Worm (Caenorhabditis elegans) whole organism, L3 larva: ENCODE measurements around the gene T16G1.4.

ENCODE experiments used
- aly-2 ChIP-seq: fragments of 150-350 bp; optimal IDR thresholded peaks from 2 replicates; lab custom pipeline; 2014; ENCODE audit warnings: missing biosample characterization, missing genetic modification characterization
- ama-1 ChIP-seq: fragments of 150-350 bp; optimal IDR thresholded peaks from 2 replicates; lab custom pipeline; 2018
- ceh-16 ChIP-seq: sonication (generic microtip); optimal IDR thresholded peaks from 2 replicates; lab custom pipeline; 2017; ENCODE audit warnings: missing biosample characterization, missing genetic modification characterization
- ceh-28 ChIP-seq: fragments of 150-350 bp; optimal IDR thresholded peaks from 2 replicates; lab custom pipeline; 2014; ENCODE audit warnings: missing biosample characterization, missing genetic modification reagents, missing genetic modification characterization
- ceh-9 ChIP-seq: sonication (generic microtip); optimal IDR thresholded peaks from 2 replicates; lab custom pipeline; 2018; ENCODE audit warnings: missing biosample characterization, missing genetic modification characterization
- daf-12 ChIP-seq: fragments of 150-350 bp; optimal IDR thresholded peaks from 2 replicates; lab custom pipeline; 2014; ENCODE audit warnings: missing biosample characterization, missing genetic modification reagents, missing genetic modification characterization
- egl-27 ChIP-seq: sonication (generic microtip); optimal IDR thresholded peaks from 4 replicates; lab custom pipeline; 2017; ENCODE audit warnings: missing biosample characterization, missing genetic modification reagents, missing genetic modification characterization
- egl-5 ChIP-seq: fragments of 150-350 bp; optimal IDR thresholded peaks from 2 replicates; lab custom pipeline; 2017; ENCODE audit warnings: missing biosample characterization, missing genetic modification reagents, missing genetic modification characterization, inconsistent platforms
- elt-1 ChIP-seq: fragments of 150-350 bp; optimal IDR thresholded peaks from 2 replicates; lab custom pipeline; 2014; ENCODE audit warnings: missing biosample characterization, missing genetic modification characterization
- elt-2 ChIP-seq: sonication (generic microtip); optimal IDR thresholded peaks from 2 replicates; lab custom pipeline; 2016; ENCODE audit warnings: missing genetic modification reagents, mild to moderate bottlenecking, missing genetic modification characterization, missing compliant biosample characterization
- elt-3 ChIP-seq, 3 experiments: fragments of 150-350 bp in 1 of 3; sonication (generic microtip) in 2 of 3; optimal IDR thresholded peaks; 2 replicates in 2 of 3; 4 replicates in 1 of 3; lab custom pipeline; 2014 to 2017; ENCODE audit warnings: missing biosample characterization in 3 of 3, missing genetic modification characterization in 3 of 3
- eor-1 ChIP-seq, 2 experiments: fragments of 150-350 bp; optimal IDR thresholded peaks; 2 replicates each; lab custom pipeline; 2014 to 2018; ENCODE audit warnings: missing biosample characterization in 2 of 2, missing genetic modification characterization in 2 of 2
- fkh-10 ChIP-seq: sonication (generic microtip); optimal IDR thresholded peaks from 2 replicates; lab custom pipeline; 2017; ENCODE audit warnings: missing biosample characterization, missing genetic modification reagents, missing genetic modification characterization
- fkh-2 ChIP-seq: fragments of 150-350 bp; optimal IDR thresholded peaks from 2 replicates; lab custom pipeline; 2014; ENCODE audit warnings: missing biosample characterization, missing genetic modification reagents, missing genetic modification characterization
- lin-39 ChIP-seq: fragments of 150-350 bp; optimal IDR thresholded peaks from 2 replicates; lab custom pipeline; 2018; ENCODE audit warnings: missing biosample characterization, missing genetic modification reagents, missing genetic modification characterization
- mdl-1 ChIP-seq: fragments of 150-350 bp; optimal IDR thresholded peaks from 2 replicates; lab custom pipeline; 2014; ENCODE audit warnings: missing biosample characterization, missing genetic modification characterization
- mml-1 ChIP-seq: fragments of 150-350 bp; sonication (generic microtip); optimal IDR thresholded peaks from 3 replicates; lab custom pipeline; 2014; ENCODE audit warnings: missing biosample characterization, missing genetic modification characterization
- nfya-1 ChIP-seq: sonication (generic microtip); optimal IDR thresholded peaks from 2 replicates; lab custom pipeline; 2017; ENCODE audit warnings: missing genetic modification characterization, mild to moderate bottlenecking, missing compliant biosample characterization, antibody characterized with exemption, moderate library complexity; ENCODE audit not compliant: insufficient read depth
- nhr-12 ChIP-seq: fragments of 150-350 bp; optimal IDR thresholded peaks from 2 replicates; lab custom pipeline; 2014; ENCODE audit warnings: missing biosample characterization, missing genetic modification characterization
- nhr-23 ChIP-seq: fragments of 150-350 bp; optimal IDR thresholded peaks from 2 replicates; lab custom pipeline; 2014; ENCODE audit warnings: missing biosample characterization, missing genetic modification reagents, missing genetic modification characterization
- nhr-237 ChIP-seq: fragments of 150-350 bp; optimal IDR thresholded peaks from 2 replicates; lab custom pipeline; 2014; ENCODE audit warnings: missing biosample characterization, missing genetic modification characterization
- nhr-28 ChIP-seq: fragments of 150-350 bp; optimal IDR thresholded peaks from 2 replicates; lab custom pipeline; 2014; ENCODE audit warnings: missing biosample characterization, missing genetic modification characterization
- nhr-43 ChIP-seq: sonication (generic microtip); optimal IDR thresholded peaks from 2 replicates; lab custom pipeline; 2016; ENCODE audit warnings: mild to moderate bottlenecking, missing genetic modification characterization, missing compliant biosample characterization; ENCODE audit not compliant: poor library complexity, severe bottlenecking
- nhr-67 ChIP-seq: fragments of 150-350 bp; optimal IDR thresholded peaks from 2 replicates; lab custom pipeline; 2014; ENCODE audit warnings: missing biosample characterization, missing genetic modification characterization
- pqm-1 ChIP-seq: fragments of 150-350 bp; optimal IDR thresholded peaks from 2 replicates; lab custom pipeline; 2017; ENCODE audit warnings: missing biosample characterization, missing genetic modification characterization, inconsistent platforms
- sea-2 ChIP-seq: fragments of 150-350 bp; sonication (generic microtip); optimal IDR thresholded peaks from 4 replicates; lab custom pipeline; 2014; ENCODE audit warnings: missing biosample characterization, missing genetic modification reagents, missing genetic modification characterization
- snpc-4 ChIP-seq: fragments of 150-350 bp; optimal IDR thresholded peaks from 2 replicates; lab custom pipeline; 2014; ENCODE audit warnings: missing biosample characterization, missing genetic modification characterization
- tbx-2 ChIP-seq: sonication (generic microtip); optimal IDR thresholded peaks from 2 replicates; lab custom pipeline; 2016; ENCODE audit warnings: mild to moderate bottlenecking, missing genetic modification characterization, missing compliant biosample characterization
- unc-39 ChIP-seq: sonication (generic microtip); optimal IDR thresholded peaks from 4 replicates; lab custom pipeline; 2017; ENCODE audit warnings: missing biosample characterization, missing genetic modification characterization
- unc-62 ChIP-seq: fragments of 150-350 bp; sonication (generic microtip); optimal IDR thresholded peaks from 4 replicates; lab custom pipeline; 2014; ENCODE audit warnings: missing biosample characterization, missing genetic modification reagents, missing genetic modification characterization
- zag-1 ChIP-seq: fragments of 150-350 bp; optimal IDR thresholded peaks from 2 replicates; lab custom pipeline; 2014; ENCODE audit warnings: missing biosample characterization, missing genetic modification characterization

The T16G1.4 gene

DNA sequence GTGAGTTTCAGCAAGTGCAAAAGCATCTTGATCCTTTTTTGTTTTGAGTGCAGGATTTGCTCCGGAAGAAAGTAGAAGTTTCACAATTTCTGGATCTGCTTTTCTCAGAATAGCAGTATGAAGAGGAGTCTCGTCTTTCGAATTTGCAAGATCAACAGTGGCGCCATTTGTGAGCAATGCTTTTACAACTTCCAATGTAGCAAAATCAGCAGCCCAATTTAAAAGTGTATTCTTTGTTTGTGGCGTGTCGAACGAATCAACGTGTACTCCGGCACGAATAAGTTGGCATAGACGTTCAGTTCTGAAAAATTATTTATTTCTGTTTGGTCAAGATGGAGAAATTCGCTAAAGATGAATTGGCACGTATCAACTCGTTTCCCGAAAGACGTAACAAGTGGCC, 8.0 kb upstream of the T16G1.4 start, which contains the start of gene T16G1.13:
Gene T16G1.13 (plus strand): TSS at position 301 of the 400 bp plus-strand sequence.
- TF ChIP-seq tbx-2 (tag; lab: Kevin White, UChicago) (no peak), elt-3 (tag; optimal IDR thresholded peaks at IDR 0.05; lab: Kevin White, UChicago) (no peak), egl-5 (no peak), fkh-2 (tag; lab: Kevin White, UChicago) (no peak), ama-1 (lab: Kevin White, UChicago) (no peak), nhr-28 (tag; lab: Kevin White, UChicago) (no peak), eor-1 (tag; optimal IDR thresholded peaks at IDR 0.05; lab: Kevin White, UChicago) (no peak), ceh-28 (tag; lab: Kevin White, UChicago) (no peak), fkh-10 (GFP tag; lab: Kevin White, UChicago) (no peak), pqm-1 (tag; lab: Kevin White, UChicago) (no peak), elt-1 (no peak), ceh-16 (tag; lab: Kevin White, UChicago) (no peak), nhr-23 (no peak), unc-62 (GFP tag; lab: Kevin White, UChicago) (no peak)

DNA sequence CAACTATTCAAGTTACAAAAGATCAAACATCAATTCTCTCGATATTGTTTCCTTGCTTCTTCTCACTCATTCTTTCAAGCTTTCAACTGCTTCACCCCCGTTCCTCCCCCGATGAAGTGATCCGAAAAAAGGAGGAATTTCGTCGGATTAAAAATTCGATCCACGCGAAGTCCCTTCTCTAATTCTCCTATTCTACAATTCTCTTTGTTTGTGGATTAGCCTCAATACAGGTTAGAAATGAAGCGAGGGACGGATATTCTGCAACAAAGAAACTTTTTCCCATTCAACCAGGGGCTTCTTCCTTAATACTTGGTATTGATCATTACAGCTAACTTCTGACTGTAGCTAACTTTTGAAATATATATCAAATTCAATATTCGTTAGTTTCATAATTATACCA, 3.1 kb upstream of the T16G1.4 start, which contains the start of gene grl-2:
Gene grl-2 (plus strand): TSS at position 301 of the 400 bp plus-strand sequence.
- TF ChIP-seq elt-1 (no peak), elt-3 (tag; optimal IDR thresholded peaks at IDR 0.05; lab: Kevin White, UChicago) (no peak), nhr-12 (no peak), lin-39 (tag; lab: Kevin White, UChicago) (no peak), nhr-43 (tag; lab: Kevin White, UChicago) (no peak), mml-1 (tag; lab: Kevin White, UChicago) (no peak), egl-5 (no peak), mdl-1 (no peak), nhr-237 (no peak), ceh-28 (tag; lab: Kevin White, UChicago) (no peak), fkh-2 (tag; lab: Kevin White, UChicago) (no peak), nhr-67 (no peak), zag-1 (tag; lab: Kevin White, UChicago) (no peak), sea-2 (GFP tag; lab: Kevin White, UChicago) (no peak), snpc-4 (no peak), elt-2 (tag; lab: Kevin White, UChicago) (no peak)

DNA sequence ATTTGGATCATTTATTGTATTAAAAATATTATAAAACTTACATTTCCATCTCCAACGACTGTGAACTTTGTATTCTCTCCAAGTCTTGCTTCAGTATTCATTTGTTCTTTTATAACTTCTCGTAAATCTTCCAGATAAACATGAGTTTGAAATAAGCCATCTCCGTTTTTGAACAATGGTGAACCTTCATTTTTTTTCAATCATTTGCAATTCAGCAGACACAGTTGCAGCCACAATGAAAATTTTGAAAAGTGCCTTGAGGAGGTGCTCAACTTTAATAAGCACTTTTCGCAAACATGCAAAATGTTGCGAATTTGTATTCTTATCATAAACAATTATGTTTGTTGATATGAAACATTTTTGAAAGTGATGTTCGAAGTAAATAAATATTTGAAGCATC, 2.6 kb upstream of the T16G1.4 start, which contains the start of gene T16G1.3:
Gene T16G1.3 (minus strand): TSS at position 101 of the 400 bp plus-strand sequence.
- TF ChIP-seq sea-2 (GFP tag; lab: Kevin White, UChicago), result no peak
- TF ChIP-seq unc-39 (tag; lab: Kevin White, UChicago), result no peak
- TF ChIP-seq egl-27 (tag; lab: Kevin White, UChicago), result no peak
- no peak for TF ChIP-seq mdl-1
- TF ChIP-seq egl-5, result no peak
- no peak for TF ChIP-seq zag-1 (tag; lab: Kevin White, UChicago)
- no peak for TF ChIP-seq snpc-4

DNA sequence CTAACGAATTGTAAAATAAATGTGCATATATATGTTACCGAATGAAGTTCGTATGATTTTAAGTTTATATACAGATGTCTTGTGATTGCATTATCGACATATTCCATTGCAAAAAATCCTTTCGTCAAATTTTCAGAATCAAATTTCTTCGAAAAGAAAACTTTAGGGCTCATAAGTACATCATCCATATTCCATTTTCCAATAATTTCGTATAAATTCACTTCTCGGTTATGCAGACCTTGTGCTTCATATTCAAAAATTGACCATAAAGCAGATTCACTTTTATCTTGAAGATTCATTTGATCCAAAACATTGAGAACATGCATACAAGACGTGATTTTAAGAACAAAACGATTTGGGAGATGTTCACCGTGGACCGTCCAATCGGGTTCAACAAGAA, 1.8 kb upstream of the T16G1.4 start:
- no peak for TF ChIP-seq nhr-23
- no peak for TF ChIP-seq lin-39 (tag; lab: Kevin White, UChicago)
- no peak for TF ChIP-seq ama-1 (lab: Kevin White, UChicago)
- TF ChIP-seq nhr-43 (tag; lab: Kevin White, UChicago), result no peak
- TF ChIP-seq mdl-1, result no peak
- no peak for TF ChIP-seq aly-2
- TF ChIP-seq ceh-9 (tag; lab: Kevin White, UChicago), result no peak

DNA sequence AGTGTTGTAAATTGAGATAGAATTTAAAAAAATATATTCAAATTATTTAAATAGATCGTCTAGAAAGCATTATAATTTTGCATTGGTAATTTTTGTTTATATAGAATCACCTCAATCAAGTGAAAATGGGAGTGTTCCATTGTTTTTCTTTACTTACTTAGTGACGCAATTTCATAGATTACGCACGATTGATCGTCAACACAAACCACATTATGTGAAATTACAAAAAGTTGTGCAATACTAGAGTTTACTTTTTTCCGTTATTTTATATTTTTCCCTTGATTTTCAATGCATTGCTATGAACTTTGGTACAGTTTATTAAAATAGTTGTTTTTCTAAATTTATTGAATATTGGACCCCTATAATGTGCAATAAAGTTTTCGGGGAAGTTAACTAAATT, 2.2 kb downstream of the T16G1.4 start, which contains the start of gene T16G1.5:
Gene T16G1.5 (minus strand): TSS at position 119 of the 400 bp plus-strand sequence.
- TF ChIP-seq nfya-1 (tag; lab: Kevin White, UChicago) (no peak), elt-2 (tag; lab: Kevin White, UChicago) (peak; percentile 25), daf-12 (tag; lab: Kevin White, UChicago) (no peak), mml-1 (tag; lab: Kevin White, UChicago) (no peak), sea-2 (GFP tag; lab: Kevin White, UChicago) (no peak)

DNA sequence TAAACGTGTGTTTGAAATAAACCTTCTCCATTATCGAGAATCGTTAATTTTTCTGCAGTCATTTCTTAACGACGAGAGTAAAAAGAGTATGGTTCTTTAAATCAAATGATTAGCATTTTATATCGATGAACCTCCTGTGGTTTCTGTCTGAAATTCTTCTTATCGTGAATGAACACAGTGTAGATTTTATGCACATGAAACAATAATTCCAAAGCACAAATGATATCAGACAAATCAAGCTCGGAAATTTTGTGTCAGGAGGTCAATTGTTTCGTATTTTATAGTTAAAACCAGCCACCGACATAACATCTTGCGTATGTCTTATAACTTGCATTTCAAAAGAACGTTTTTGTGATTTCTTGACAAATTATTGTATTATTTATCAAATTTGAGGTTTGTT, 4.5 kb downstream of the T16G1.4 start, which contains the start of gene T16G1.6:
Gene T16G1.6 (minus strand): TSS at position 77 of the 400 bp plus-strand sequence.
- peak; percentile 91 for TF ChIP-seq elt-2 (tag; lab: Kevin White, UChicago)
- no peak for TF ChIP-seq eor-1 (tag; optimal IDR thresholded peaks at IDR 0.05; lab: Kevin White, UChicago)
- peak; percentile 90 for TF ChIP-seq pqm-1 (tag; lab: Kevin White, UChicago)
